Fruit fly (Drosophila melanogaster): ENCODE results near the gene comt.
A peak's percentile ranks its signal among the peaks of the same experiment; 100 is the strongest.

DNA sequence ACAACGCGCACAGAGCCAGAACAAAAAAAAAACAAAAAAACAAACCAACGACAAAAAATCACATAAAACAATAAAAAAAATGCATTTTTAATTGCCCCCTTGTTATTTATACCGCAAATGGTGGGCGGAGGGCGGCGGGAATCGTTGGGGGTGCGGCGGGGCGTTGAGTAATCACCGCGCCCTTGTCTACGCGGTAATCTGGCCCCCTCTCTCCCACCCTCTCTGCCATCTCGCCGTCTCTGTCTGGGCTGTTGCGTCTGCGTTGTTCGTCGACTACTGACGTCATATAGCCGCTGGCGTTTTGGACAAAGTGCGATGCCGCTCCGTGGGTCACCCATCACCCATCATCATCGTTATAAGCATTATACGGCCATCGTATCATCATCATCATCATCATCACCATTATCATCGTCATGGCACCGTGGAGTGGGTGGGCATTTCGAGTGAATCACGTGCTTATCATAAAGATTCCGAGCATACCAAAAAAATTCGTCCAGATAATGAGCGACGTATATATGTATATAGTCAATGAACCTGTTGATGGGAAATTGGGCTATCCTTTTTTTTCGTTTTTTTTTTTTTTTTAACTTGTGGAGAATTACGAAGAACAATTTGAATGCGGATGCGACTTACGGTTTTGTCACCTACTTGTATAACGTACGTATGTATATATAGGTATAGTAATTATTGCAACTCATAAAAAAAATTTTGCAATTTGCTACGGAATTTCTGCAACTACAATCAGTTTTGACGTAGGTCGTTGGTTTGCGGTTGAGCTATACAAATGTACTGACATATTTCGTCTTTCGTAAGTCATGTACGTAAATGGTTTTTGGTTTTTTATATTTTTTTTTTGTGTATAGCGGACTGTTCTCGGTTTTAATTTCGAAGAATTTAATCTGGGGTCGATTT, 44.0 kb downstream of the comt start:
- TF ChIP-seq Clk (GFP tag; optimal IDR thresholded peaks at IDR 0.05) (no peak), cnc (optimal IDR thresholded peaks at IDR 0.05) (no peak), cic (GFP tag; optimal IDR thresholded peaks at IDR 0.05) (peak; percentile 68), CG1620 (GFP tag; optimal IDR thresholded peaks at IDR 0.05) (no peak)

All from whole organism, adult.